Worm (Caenorhabditis elegans): ENCODE results near the gene B0303.11.

- TF ChIP-seq ceh-100 (GFP tag; IDR thresholded peaks at IDR 0.05) (no peak), mxl-1 (tag; optimal IDR thresholded peaks at IDR 0.05) (no peak), unc-62 (GFP tag; optimal IDR thresholded peaks at IDR 0.05) (no peak), akir-1 (GFP tag; optimal IDR thresholded peaks at IDR 0.05) (no peak), D2030.7 (GFP tag; IDR thresholded peaks at IDR 0.05) (no peak), T07F8.4 (tag; optimal IDR thresholded peaks at IDR 0.05) (no peak), cebp-1 (GFP tag; IDR thresholded peaks at IDR 0.05) (no peak), cebp-1 (tag; optimal IDR thresholded peaks at IDR 0.05) (no peak), aptf-3 (GFP tag; IDR thresholded peaks at IDR 0.05) (no peak), hmg-20 (GFP tag; IDR thresholded peaks at IDR 0.05) (no peak), nhr-90 (tag; optimal IDR thresholded peaks at IDR 0.05) (no peak), dpl-1 (GFP tag; optimal IDR thresholded peaks at IDR 0.05) (no peak), ztf-26 (tag; optimal IDR thresholded peaks at IDR 0.05) (no peak), lin-40 (tag; optimal IDR thresholded peaks at IDR 0.05) (no peak)
These were observed 8.9 kb upstream of the B0303.11 start for ce11 chrIII:8719105-8719504.
